Worm (Caenorhabditis elegans) whole organism, dauer: ENCODE results near the gene gpn-1.

ENCODE experiments used
- unc-62 ChIP-seq: sonication (generic microtip); optimal IDR thresholded peaks from 2 replicates; lab custom pipeline; 2017; ENCODE audit warnings: missing biosample characterization, missing genetic modification reagents, missing genetic modification characterization

The gpn-1 gene

ce11 chrX:15681393-15681792 lies at the start of gene gpn-1:
Gene gpn-1 (plus strand): TSS chrX:15681693.
- TF ChIP-seq unc-62: no peak

- no peak for TF ChIP-seq unc-62
These were observed 47.5 kb upstream of the gpn-1 start for ce11 chrX:15633964-15634363.

ce11 chrX:15640603-15641002 lies 40.9 kb upstream of the gpn-1 start, which contains the start of gene K09E9.7:
Gene K09E9.7 (plus strand): TSS chrX:15640903.
- no peak for TF ChIP-seq unc-62

DNA sequence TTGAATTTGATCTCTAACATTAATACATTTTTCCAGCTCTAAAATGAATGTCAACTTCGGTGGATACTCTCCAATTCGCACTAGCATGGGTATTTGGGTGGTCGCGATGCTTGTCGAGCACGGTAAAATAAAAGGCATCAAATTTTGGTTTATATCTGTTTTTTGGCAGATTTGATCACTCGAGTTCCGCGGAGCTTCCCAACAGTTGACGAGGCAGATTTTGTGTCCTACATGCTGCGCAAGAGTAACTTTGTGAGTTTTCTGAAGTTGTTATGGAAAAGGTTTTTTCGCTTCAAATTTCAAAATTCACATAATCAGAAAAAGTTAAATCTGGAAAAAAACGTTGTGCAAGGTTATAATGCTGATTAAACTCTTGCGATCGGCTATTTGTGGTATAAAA lies 40.1 kb upstream of the gpn-1 start:
- no peak for TF ChIP-seq unc-62

ce11 chrX:15642638-15643037 lies 38.9 kb upstream of the gpn-1 start, which contains the start of gene H08J19.1:
Gene H08J19.1 (plus strand): TSS chrX:15642938.
- no peak for TF ChIP-seq unc-62

ce11 chrX:15647276-15647675 lies 34.2 kb upstream of the gpn-1 start, which contains the start of gene F59D12.5:
Gene F59D12.5 (minus strand): TSS chrX:15647369.
- TF ChIP-seq unc-62: no peak

DNA sequence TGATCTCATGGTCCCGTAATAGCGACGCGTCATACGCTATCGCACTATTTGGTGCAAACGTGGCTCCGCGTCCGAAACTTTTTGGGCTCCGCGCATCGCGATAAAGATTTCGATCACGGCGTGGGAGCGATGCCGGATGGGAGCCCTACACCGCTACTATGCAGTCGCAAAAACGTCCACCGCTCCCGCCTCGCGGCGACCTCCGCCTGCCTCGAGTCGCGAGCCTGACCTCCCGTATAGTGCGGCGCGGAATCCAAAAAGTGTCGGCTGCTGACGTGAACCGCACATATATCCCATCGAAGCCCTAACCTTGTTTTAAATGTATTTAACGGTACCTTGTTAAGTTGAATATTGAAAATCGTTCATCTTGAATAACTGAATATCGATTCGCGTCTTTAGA lies 31.1 kb upstream of the gpn-1 start:
- TF ChIP-seq unc-62: no peak

DNA sequence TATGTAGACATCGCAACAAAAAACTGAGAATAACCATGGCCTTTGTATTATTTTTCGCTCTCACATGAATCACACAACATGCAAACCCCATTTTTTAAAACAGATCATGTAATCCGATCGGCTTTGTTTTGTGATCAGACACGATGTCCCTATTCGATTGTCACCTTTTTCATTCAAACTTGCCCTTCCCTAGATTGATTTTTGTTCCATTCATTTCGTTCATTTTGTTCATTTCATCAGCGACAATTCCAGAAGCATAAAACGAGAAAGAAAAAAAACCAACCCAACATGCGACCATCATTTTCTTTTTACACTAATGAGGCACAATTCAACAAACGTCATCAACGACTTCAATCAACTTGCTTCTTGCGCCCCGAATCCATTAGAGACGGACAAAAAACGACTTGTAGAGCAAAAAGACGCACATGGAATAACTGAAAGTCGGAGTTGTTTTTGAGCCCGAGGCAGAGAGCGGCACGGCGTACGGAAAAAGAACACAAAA lies 30.5 kb upstream of the gpn-1 start, which contains the start of gene F59D12.3:
Gene F59D12.3 (minus strand): TSS at position 51 of the 502 bp plus-strand sequence.
- TF ChIP-seq unc-62: no peak

- no peak for TF ChIP-seq unc-62
These were observed 28.3 kb upstream of the gpn-1 start for ce11 chrX:15653196-15653595.

ce11 chrX:15654969-15655368 lies 26.5 kb upstream of the gpn-1 start:
- TF ChIP-seq unc-62: no peak

DNA sequence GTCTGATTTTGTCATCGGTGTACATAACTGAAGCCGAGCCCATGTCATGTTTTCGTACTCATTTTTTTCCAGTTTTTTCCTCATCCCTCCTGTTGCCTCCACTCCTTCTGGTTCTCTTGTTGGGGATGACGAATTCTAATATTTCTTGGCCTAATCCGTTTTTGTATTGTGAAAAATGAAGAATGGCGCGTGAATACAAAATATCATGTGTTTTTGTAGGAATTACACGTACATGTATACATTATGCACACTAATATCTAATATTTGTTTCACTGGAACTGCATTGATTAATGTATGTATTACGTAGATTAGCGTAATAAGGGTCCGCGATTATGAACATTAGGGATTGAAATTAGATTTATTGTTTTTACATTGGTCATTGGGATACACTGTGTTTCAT lies 25.9 kb upstream of the gpn-1 start:
- no peak for TF ChIP-seq unc-62

DNA sequence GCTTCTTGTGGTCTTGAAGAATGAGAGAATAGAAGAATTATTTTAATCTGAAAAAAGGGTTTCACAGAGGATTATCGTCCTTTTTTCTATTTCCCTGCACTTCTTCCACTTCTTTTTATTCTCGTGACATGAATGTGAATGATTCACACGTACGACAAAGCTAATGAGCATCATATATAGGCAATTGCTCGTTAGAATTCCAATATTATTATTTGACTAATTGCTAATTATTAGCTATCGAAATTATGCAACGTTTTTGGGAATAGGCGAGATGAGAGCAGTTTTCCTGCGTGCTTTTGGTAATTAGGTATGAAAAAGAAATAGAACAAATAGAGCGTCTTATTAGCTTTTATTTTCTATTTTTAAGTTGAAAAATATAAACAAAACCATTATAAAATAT lies 23.7 kb upstream of the gpn-1 start:
- no peak for TF ChIP-seq unc-62

- TF ChIP-seq unc-62: no peak
These were observed 21.9 kb upstream of the gpn-1 start for ce11 chrX:15659561-15659960.

DNA sequence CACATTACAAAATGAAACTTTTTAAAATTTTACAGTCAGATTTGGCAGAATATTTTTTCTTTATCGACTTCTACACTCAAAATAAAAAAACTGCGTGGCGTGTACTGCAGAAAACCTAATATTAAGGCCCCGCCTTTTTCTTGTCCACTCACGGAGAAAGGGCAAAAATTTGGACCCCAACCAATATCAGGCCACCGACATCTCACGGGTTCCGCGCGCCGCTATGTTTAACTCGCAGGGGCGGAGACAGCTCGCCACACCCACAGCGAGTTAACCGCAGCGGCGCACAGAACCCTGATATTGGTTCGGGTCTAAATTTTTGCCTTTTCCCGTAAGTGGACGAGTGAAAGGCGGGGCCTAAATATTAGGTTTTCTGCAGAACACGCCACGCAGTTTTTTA lies 17.8 kb upstream of the gpn-1 start:
- TF ChIP-seq unc-62: no peak

ce11 chrX:15666169-15666811 lies 15.2 kb upstream of the gpn-1 start, which contains the start of gene pcdr-1:
Gene pcdr-1 (plus strand): TSS chrX:15666761.
- no peak for TF ChIP-seq unc-62

DNA sequence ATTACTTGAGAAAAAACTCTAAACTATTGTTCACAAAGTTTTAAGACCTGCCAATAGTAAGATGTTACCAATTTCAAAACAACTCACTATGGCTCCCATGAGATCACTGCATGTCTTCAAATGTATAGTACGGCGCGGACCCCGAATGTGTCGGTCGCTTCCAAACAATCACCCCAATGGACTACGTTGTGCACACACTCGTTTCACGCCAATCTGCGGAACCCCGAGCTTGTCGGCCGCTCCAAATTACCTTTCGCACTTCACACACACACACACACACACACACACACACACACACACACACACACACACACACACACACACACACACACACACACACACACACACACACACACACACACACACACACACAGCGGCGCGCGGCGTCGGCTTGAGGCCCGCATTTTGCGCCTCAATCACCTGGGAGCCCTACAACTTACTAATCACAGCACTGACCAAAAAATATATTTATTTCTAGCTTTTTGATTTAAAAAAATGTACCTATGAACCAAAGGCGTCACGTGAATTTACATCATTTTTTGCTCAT lies 13.4 kb upstream of the gpn-1 start:
- TF ChIP-seq unc-62: no peak

ce11 chrX:15668695-15669094 lies 12.8 kb upstream of the gpn-1 start:
- no peak for TF ChIP-seq unc-62

DNA sequence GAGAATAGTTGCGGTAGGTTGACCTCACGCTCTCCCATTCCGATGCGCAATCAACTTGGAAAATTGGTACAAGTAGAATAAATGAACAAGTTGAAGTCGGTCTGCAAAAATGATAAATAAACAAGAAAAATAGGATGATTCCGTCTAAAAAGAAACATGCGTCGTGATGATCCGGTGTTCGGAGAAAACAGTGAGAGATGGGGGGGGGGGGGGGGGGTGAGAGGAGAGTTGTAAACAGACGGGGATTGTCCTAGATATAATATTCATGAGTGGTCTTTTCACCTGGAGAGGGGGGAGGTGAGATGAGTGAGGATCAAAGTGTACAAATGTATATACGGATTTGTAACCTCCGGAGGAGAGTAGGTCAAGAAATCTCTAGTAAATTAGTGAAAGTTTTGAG lies 5.9 kb upstream of the gpn-1 start, which contains the start of gene F59D12.2:
Gene F59D12.2 (minus strand): TSS at position 101 of the 400 bp plus-strand sequence.
- no peak for TF ChIP-seq unc-62
